Worm (Caenorhabditis elegans) whole organism, young adult: ENCODE results near the gene cey-4.

ENCODE experiments used
- C06A6.2 ChIP-seq: fragments of 200-800 bp; sonication (Bioruptor generic); conservative IDR thresholded peaks from 2 replicates; pipeline ENCODE4 v1.3.6; 2022; ENCODE audit warnings: missing genetic modification characterization, missing compliant biosample characterization
- D2030.7 ChIP-seq: fragments of 200-800 bp; sonication (Bioruptor generic); IDR thresholded peaks from 2 replicates; pipeline ENCODE4 v1.3.6; 2022; ENCODE audit warnings: missing genetic modification reagents, missing genetic modification characterization, missing compliant biosample characterization
- F10E7.11 ChIP-seq: sonication (generic microtip); optimal IDR thresholded peaks from 2 replicates; lab custom pipeline; 2017; ENCODE audit warnings: mild to moderate bottlenecking, missing genetic modification characterization, moderate library complexity, missing compliant biosample characterization
- F23B12.7 ChIP-seq: sonication (generic microtip); optimal IDR thresholded peaks from 2 replicates; lab custom pipeline; 2017; ENCODE audit warnings: missing genetic modification characterization, mild to moderate bottlenecking, missing compliant biosample characterization, antibody characterized with exemption, moderate library complexity; ENCODE audit not compliant: insufficient read depth
- F33H1.4 ChIP-seq: fragments of 200-800 bp; sonication (Bioruptor generic); IDR thresholded peaks from 2 replicates; pipeline ENCODE4 v1.3.6; 2022; ENCODE audit warnings: missing genetic modification reagents, missing genetic modification characterization, missing compliant biosample characterization
- F39B2.1 ChIP-seq: fragments of 200-800 bp; sonication (Bioruptor generic); IDR thresholded peaks from 2 replicates; pipeline ENCODE4 v1.3.6; 2022; ENCODE audit warnings: missing genetic modification reagents, missing genetic modification characterization, missing compliant biosample characterization
- F52B5.7 ChIP-seq: sonication (generic microtip); optimal IDR thresholded peaks from 2 replicates; lab custom pipeline; 2016; ENCODE audit warnings: mild to moderate bottlenecking, missing genetic modification characterization, missing compliant biosample characterization
- K12H6.12 ChIP-seq: fragments of 200-800 bp; sonication (Bioruptor generic); optimal IDR thresholded peaks from 2 replicates; lab custom pipeline; 2018; ENCODE audit warnings: mild to moderate bottlenecking, missing genetic modification characterization, missing compliant biosample characterization
- ZK185.1 ChIP-seq: sonication (generic microtip); optimal IDR thresholded peaks from 2 replicates; lab custom pipeline; 2016; ENCODE audit warnings: mild to moderate bottlenecking, missing genetic modification characterization, missing compliant biosample characterization; ENCODE audit not compliant: poor library complexity, severe bottlenecking
- ama-1 ChIP-seq, 3 experiments: fragments of 150-350 bp in 1 of 3; sonication (generic microtip) in 2 of 3; optimal IDR thresholded peaks; 2 replicates each; lab custom pipeline; 2014 to 2018; ENCODE audit warnings: missing biosample characterization in 2 of 3, missing genetic modification characterization in 2 of 3, missing genetic modification reagents in 2 of 3
- aptf-3 ChIP-seq: fragments of 200-800 bp; sonication (Bioruptor generic); IDR thresholded peaks from 2 replicates; pipeline ENCODE4 v1.3.6; 2022; ENCODE audit warnings: missing genetic modification characterization, missing compliant biosample characterization
- athp-1 ChIP-seq: sonication (generic microtip); optimal IDR thresholded peaks from 2 replicates; lab custom pipeline; 2017; ENCODE audit warnings: mild to moderate bottlenecking, missing genetic modification characterization, missing compliant biosample characterization
- attf-3 ChIP-seq: fragments of 200-800 bp; sonication (Bioruptor generic); conservative IDR thresholded peaks from 2 replicates; pipeline ENCODE4 v1.3.6; 2022; ENCODE audit warnings: missing genetic modification reagents, missing genetic modification characterization, missing compliant biosample characterization
- bed-1 ChIP-seq: fragments of 200-800 bp; sonication (Bioruptor generic); IDR thresholded peaks from 2 replicates; pipeline ENCODE4 v1.3.6; 2022; ENCODE audit warnings: missing genetic modification reagents, missing genetic modification characterization, missing compliant biosample characterization
- ccch-3 ChIP-seq: fragments of 200-800 bp; sonication (Bioruptor generic); optimal IDR thresholded peaks from 2 replicates; lab custom pipeline; 2018; ENCODE audit warnings: mild to moderate bottlenecking, missing genetic modification characterization, missing compliant biosample characterization
- ceh-100 ChIP-seq: fragments of 200-800 bp; sonication (Bioruptor generic); IDR thresholded peaks from 2 replicates; pipeline ENCODE4 v1.3.6; 2022; ENCODE audit warnings: missing genetic modification reagents, missing genetic modification characterization, missing compliant biosample characterization
- chd-7 ChIP-seq: sonication (generic microtip); optimal IDR thresholded peaks from 2 replicates; lab custom pipeline; 2016; ENCODE audit warnings: mild to moderate bottlenecking, missing genetic modification characterization, moderate library complexity, missing compliant biosample characterization
- egrh-3 ChIP-seq: fragments of 200-800 bp; sonication (Bioruptor generic); IDR thresholded peaks from 2 replicates; pipeline ENCODE4 v1.3.6; 2022; ENCODE audit warnings: missing genetic modification reagents, missing genetic modification characterization, missing compliant biosample characterization
- ets-4 ChIP-seq: fragments of 200-800 bp; sonication (Bioruptor generic); optimal IDR thresholded peaks from 2 replicates; lab custom pipeline; 2018; ENCODE audit warnings: mild to moderate bottlenecking, missing genetic modification characterization, missing compliant biosample characterization
- hlh-26 ChIP-seq: fragments of 200-800 bp; sonication (Bioruptor generic); conservative IDR thresholded peaks from 2 replicates; pipeline ENCODE4 v1.3.6; 2022; ENCODE audit warnings: missing genetic modification reagents, missing genetic modification characterization, missing compliant biosample characterization
- hrde-1 ChIP-seq: sonication (generic microtip); optimal IDR thresholded peaks from 2 replicates; lab custom pipeline; 2016; ENCODE audit warnings: missing genetic modification characterization, mild to moderate bottlenecking, missing compliant biosample characterization, moderate library complexity, missing genotype, missing genetic modification reagents, borderline replicate concordance
- let-526 ChIP-seq: fragments of 200-800 bp; sonication (Bioruptor generic); IDR thresholded peaks from 2 replicates; pipeline ENCODE4 v1.3.6; 2022; ENCODE audit warnings: missing genetic modification reagents, missing genetic modification characterization, missing compliant biosample characterization
- let-607 ChIP-seq, 2 experiments: fragments of 200-800 bp in 1 of 2; sonication (Bioruptor generic) in 1 of 2; sonication (generic microtip) in 1 of 2; optimal IDR thresholded peaks; 2 replicates each; lab custom pipeline; 2016 to 2018; ENCODE audit warnings: mild to moderate bottlenecking in 2 of 2, missing compliant biosample characterization in 2 of 2, missing genetic modification characterization in 2 of 2, moderate library complexity in 2 of 2, missing genotype in 1 of 2
- lin-35 ChIP-seq, 3 experiments: fragments of 150-350 bp in 2 of 3; sonication (generic microtip) in 1 of 3; optimal IDR thresholded peaks; 2 replicates each; lab custom pipeline; 2014 to 2018; ENCODE audit warnings: missing biosample characterization in 3 of 3, missing genetic modification characterization in 3 of 3, missing genetic modification reagents in 3 of 3
- lin-40 ChIP-seq: sonication (generic microtip); optimal IDR thresholded peaks from 2 replicates; lab custom pipeline; 2016; ENCODE audit warnings: missing genetic modification characterization, mild to moderate bottlenecking, missing compliant biosample characterization, missing genotype, missing genetic modification reagents
- lin-54 ChIP-seq: fragments of 200-800 bp; sonication (Bioruptor generic); optimal IDR thresholded peaks from 2 replicates; lab custom pipeline; 2018; ENCODE audit warnings: mild to moderate bottlenecking, missing genetic modification characterization, missing compliant biosample characterization
- lsy-27 ChIP-seq: sonication (generic microtip); optimal IDR thresholded peaks from 2 replicates; lab custom pipeline; 2017; ENCODE audit warnings: missing genetic modification characterization, mild to moderate bottlenecking, missing compliant biosample characterization, antibody characterized with exemption, missing genotype, borderline replicate concordance; ENCODE audit not compliant: insufficient read depth
- madf-3 ChIP-seq: fragments of 200-800 bp; sonication (Bioruptor generic); IDR thresholded peaks from 2 replicates; pipeline ENCODE4 v1.3.6; 2022; ENCODE audit warnings: missing genetic modification reagents, missing genetic modification characterization, missing compliant biosample characterization
- mcd-1 ChIP-seq: fragments of 200-800 bp; sonication (Bioruptor generic); IDR thresholded peaks from 2 replicates; pipeline ENCODE4 v1.3.6; 2022; ENCODE audit warnings: missing genetic modification reagents, missing genetic modification characterization, missing compliant biosample characterization
- mes-4 ChIP-seq: sonication (generic microtip); optimal IDR thresholded peaks from 2 replicates; lab custom pipeline; 2016; ENCODE audit warnings: missing genotype, missing genetic modification characterization, missing compliant biosample characterization
- nfya-2 ChIP-seq: fragments of 200-800 bp; sonication (Bioruptor generic); IDR thresholded peaks from 2 replicates; pipeline ENCODE4 v1.3.6; 2022; ENCODE audit warnings: missing genetic modification reagents, missing genetic modification characterization, missing compliant biosample characterization
- nfyb-1 ChIP-seq: fragments of 200-800 bp; sonication (Bioruptor generic); IDR thresholded peaks from 2 replicates; pipeline ENCODE4 v1.3.6; 2022; ENCODE audit warnings: missing genetic modification reagents, missing genetic modification characterization, missing compliant biosample characterization
- nhr-120 ChIP-seq: fragments of 200-800 bp; sonication (Bioruptor generic); IDR thresholded peaks from 2 replicates; pipeline ENCODE4 v1.3.6; 2022; ENCODE audit warnings: missing genetic modification characterization, missing compliant biosample characterization
- nhr-179 ChIP-seq: sonication (generic microtip); optimal IDR thresholded peaks from 2 replicates; lab custom pipeline; 2016; ENCODE audit warnings: mild to moderate bottlenecking, missing genetic modification characterization, missing compliant biosample characterization
- nhr-27 ChIP-seq: fragments of 200-800 bp; sonication (Bioruptor generic); optimal IDR thresholded peaks from 2 replicates; lab custom pipeline; 2018; ENCODE audit warnings: mild to moderate bottlenecking, missing genetic modification characterization, moderate library complexity, missing compliant biosample characterization
- nhr-80 ChIP-seq: sonication (generic microtip); optimal IDR thresholded peaks from 2 replicates; lab custom pipeline; 2016; ENCODE audit warnings: missing genetic modification characterization, missing compliant biosample characterization
- sea-2 ChIP-seq: fragments of 200-800 bp; sonication (Bioruptor generic); IDR thresholded peaks from 2 replicates; pipeline ENCODE4 v1.3.6; 2022; ENCODE audit warnings: missing genetic modification characterization, missing compliant biosample characterization
- snpc-1.1 ChIP-seq: sonication (generic microtip); optimal IDR thresholded peaks from 2 replicates; lab custom pipeline; 2017; ENCODE audit warnings: missing genetic modification characterization, mild to moderate bottlenecking, missing compliant biosample characterization, antibody characterized with exemption, moderate library complexity, missing genotype, missing genetic modification reagents; ENCODE audit not compliant: insufficient read depth
- snpc-1.3 ChIP-seq: sonication (generic microtip); optimal IDR thresholded peaks from 2 replicates; lab custom pipeline; 2017; ENCODE audit warnings: missing genetic modification characterization, mild to moderate bottlenecking, missing compliant biosample characterization, antibody characterized with exemption, moderate library complexity, missing genotype, missing genetic modification reagents; ENCODE audit not compliant: insufficient read depth
- snpc-3.4 ChIP-seq: sonication (generic microtip); optimal IDR thresholded peaks from 2 replicates; lab custom pipeline; 2017; ENCODE audit warnings: missing genetic modification characterization, mild to moderate bottlenecking, missing compliant biosample characterization, antibody characterized with exemption, moderate library complexity, missing genotype, missing genetic modification reagents
- somi-1 ChIP-seq: fragments of 200-800 bp; sonication (Bioruptor generic); optimal IDR thresholded peaks from 2 replicates; lab custom pipeline; 2018; ENCODE audit warnings: mild to moderate bottlenecking, missing genetic modification characterization, missing compliant biosample characterization
- sptf-2 ChIP-seq: fragments of 200-800 bp; sonication (Bioruptor generic); optimal IDR thresholded peaks from 2 replicates; lab custom pipeline; 2018; ENCODE audit warnings: mild to moderate bottlenecking, missing genetic modification characterization, missing compliant biosample characterization
- tbx-9 ChIP-seq: sonication (generic microtip); optimal IDR thresholded peaks from 2 replicates; lab custom pipeline; 2016; ENCODE audit warnings: borderline replicate concordance, missing genetic modification characterization, inconsistent platforms, missing compliant biosample characterization
- zfh-2 ChIP-seq: fragments of 200-800 bp; sonication (Bioruptor generic); conservative IDR thresholded peaks from 2 replicates; pipeline ENCODE4 v1.3.6; 2022; ENCODE audit warnings: missing genetic modification reagents, missing genetic modification characterization, missing compliant biosample characterization
- zim-3 ChIP-seq: sonication (generic microtip); optimal IDR thresholded peaks from 2 replicates; lab custom pipeline; 2017; ENCODE audit warnings: mild to moderate bottlenecking, missing genetic modification characterization, moderate library complexity, missing compliant biosample characterization
- ztf-25 ChIP-seq: fragments of 200-800 bp; sonication (Bioruptor generic); IDR thresholded peaks from 2 replicates; pipeline ENCODE4 v1.3.6; 2022; ENCODE audit warnings: missing genetic modification reagents, missing genetic modification characterization, missing compliant biosample characterization
- ztf-6 ChIP-seq: fragments of 200-800 bp; sonication (Bioruptor generic); IDR thresholded peaks from 2 replicates; pipeline ENCODE4 v1.3.6; 2022; ENCODE audit warnings: missing genetic modification reagents, missing genetic modification characterization, missing compliant biosample characterization

The cey-4 gene

DNA sequence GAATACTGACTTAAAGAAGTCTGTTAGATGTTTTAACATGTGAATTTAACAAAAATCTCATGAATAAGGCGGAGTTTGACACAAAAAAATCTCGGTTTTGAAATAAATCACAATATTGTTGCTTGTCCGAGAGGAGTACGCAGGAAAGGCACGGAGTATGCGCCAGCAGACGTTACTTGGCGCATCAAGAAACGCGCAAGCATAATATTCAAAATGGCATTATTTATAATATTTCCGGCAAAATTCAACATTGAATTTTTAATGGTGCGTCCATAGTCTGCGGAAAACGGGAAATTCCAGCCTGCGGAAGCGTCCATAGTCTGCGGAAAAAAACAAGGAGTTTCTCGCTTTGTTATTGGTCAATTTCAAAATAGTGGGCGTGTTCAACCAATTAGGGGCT lies 23.6 kb downstream of the cey-4 start, which contains the start of gene pde-12 (continued):
- TF ChIP-seq nfyb-1 (GFP tag; lab: Robert Waterston, UW) (peak; percentile 95), mes-4 (tag; lab: Kevin White, UChicago) (no peak), sptf-2 (GFP tag; lab: Kevin White, UChicago) (no peak), ccch-3 (GFP tag; lab: Kevin White, UChicago) (no peak), lin-40 (tag; lab: Kevin White, UChicago) (peak; percentile 89), F39B2.1 (0 out of 2 replicates have a peak, but pooled peaks have one; percentile 27), ets-4 (GFP tag; lab: Kevin White, UChicago) (no peak), somi-1 (GFP tag; lab: Kevin White, UChicago) (peak; percentile 8), ZK185.1 (peak; percentile 79), snpc-1.1 (no peak), nfya-2 (GFP tag; lab: Robert Waterston, UW) (no peak; the same call in 1 of the 2 replicates), F23B12.7 (tag; lab: Kevin White, UChicago) (no peak), chd-7 (tag; lab: Kevin White, UChicago) (no peak), madf-3 (GFP tag; lab: Robert Waterston, UW) (no peak), K12H6.12 (no peak), let-526 (GFP tag; lab: Robert Waterston, UW) (no peak), zfh-2 (GFP tag; lab: Robert Waterston, UW) (no peak), nhr-179 (no peak), nhr-80 (peak; percentile 2), zim-3 (no peak), ceh-100 (GFP tag; lab: Robert Waterston, UW) (peak; percentile 82), nhr-27 (tag; lab: Kevin White, UChicago) (no peak), tbx-9 (tag; lab: Kevin White, UChicago) (no peak), bed-1 (GFP tag; lab: Robert Waterston, UW) (no peak), lin-54 (GFP tag; lab: Kevin White, UChicago) (peak; percentile 85), athp-1 (tag; lab: Kevin White, UChicago) (no peak), ztf-25 (no peak), F10E7.11 (tag; lab: Kevin White, UChicago) (no peak), mcd-1 (GFP tag; lab: Robert Waterston, UW) (peak; percentile 90), D2030.7 (GFP tag; lab: Robert Waterston, UW) (no peak; the same call in 1 of the 2 replicates), F33H1.4 (GFP tag; lab: Robert Waterston, UW) (no peak; the same call in none of the 2 replicates), snpc-3.4 (tag; lab: Kevin White, UChicago) (peak; percentile 61), egrh-3 (GFP tag; lab: Robert Waterston, UW) (no peak), aptf-3 (no peak), ama-1 (optimal IDR thresholded peaks at IDR 0.05; lab: Kevin White, UChicago) (no peak), ama-1 (GFP tag; optimal IDR thresholded peaks at IDR 0.05; lab: Kevin White, UChicago) (no peak), lsy-27 (tag; lab: Kevin White, UChicago) (no peak), snpc-1.3 (tag; lab: Kevin White, UChicago) (peak; percentile 25), sea-2 (GFP tag; lab: Robert Waterston, UW) (no peak), nhr-120 (GFP tag; lab: Robert Waterston, UW) (no peak), C06A6.2 (GFP tag; lab: Robert Waterston, UW) (peak; percentile 49; the same call in 1 of the 2 replicates), F52B5.7 (tag; lab: Kevin White, UChicago) (no peak), let-607 (tag; optimal IDR thresholded peaks at IDR 0.05; lab: Kevin White, UChicago) (peak in 1 of 2 experiments; percentile 39), lin-35 (GFP tag; optimal IDR thresholded peaks at IDR 0.05; lab: Kevin White, UChicago) (peak in 1 of 3 experiments; percentile 88), hlh-26 (GFP tag; lab: Robert Waterston, UW) (no peak), ztf-6 (GFP tag; lab: Robert Waterston, UW) (no peak), hrde-1 (tag; lab: Kevin White, UChicago) (no peak), attf-3 (GFP tag; lab: Robert Waterston, UW) (no peak)
